Worm (Caenorhabditis elegans): ENCODE measurements around the gene rgs-4.

ce11 chrII:12689333-12689732 is 34.8 kb downstream of the rgs-4 start:
- TF ChIP-seq tab-1 (GFP tag; IDR thresholded peaks at IDR 0.05), result no peak
- no peak for TF ChIP-seq flt-1 (GFP tag; IDR thresholded peaks at IDR 0.05)
- TF ChIP-seq ref-1 (GFP tag; conservative IDR thresholded peaks at IDR 0.05), result no peak
- TF ChIP-seq klf-2 (GFP tag; conservative IDR thresholded peaks at IDR 0.05), result no peak
- no peak for TF ChIP-seq cog-1 (tag; optimal IDR thresholded peaks at IDR 0.05)
- no peak for TF ChIP-seq ztf-29 (GFP tag; IDR thresholded peaks at IDR 0.05)
- TF ChIP-seq T22C8.4 (GFP tag; IDR thresholded peaks at IDR 0.05), result no peak
